Worm (Caenorhabditis elegans): ENCODE results near the gene C17H11.5.

DNA sequence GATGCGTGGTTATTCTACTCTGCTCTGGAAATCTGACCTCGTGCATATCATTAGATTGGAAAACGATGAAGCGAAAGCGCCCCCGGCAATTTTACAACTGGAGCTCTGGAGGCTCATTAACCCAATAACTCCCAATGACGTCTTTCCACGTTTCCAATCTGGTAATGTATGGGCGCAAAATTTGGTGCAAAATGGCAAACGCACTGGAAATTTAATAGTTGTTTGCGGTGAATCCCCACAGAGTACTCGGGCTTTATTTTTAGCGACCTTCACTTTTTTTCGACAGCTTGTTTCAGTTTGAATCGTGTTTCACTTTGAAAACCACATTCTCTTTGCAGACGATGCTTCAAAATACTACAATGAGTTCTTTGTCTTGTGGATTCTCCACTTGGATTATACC lies 11.3 kb downstream of the C17H11.5 start, which contains the start of gene C17H11.1:
- TF ChIP-seq T22C8.4 (GFP tag; IDR thresholded peaks at IDR 0.05) (no peak), flt-1 (GFP tag; IDR thresholded peaks at IDR 0.05) (no peak)

All from whole organism, midembryonic.